Worm (Caenorhabditis elegans): Measurements from ENCODE around the gene col-40.

Gene col-40

ce11 chrII:1106914-1107597 lies at the start of gene col-40:
col-40 (minus strand) TSS chrII:1106964.
- TF ChIP-seq cog-1 (tag; optimal IDR thresholded peaks at IDR 0.05) (no peak), med-1 (GFP tag; optimal IDR thresholded peaks at IDR 0.05; ENCODE audit: insufficient read depth) (no peak), T22C8.4 (GFP tag; IDR thresholded peaks at IDR 0.05) (no peak), flt-1 (GFP tag; IDR thresholded peaks at IDR 0.05) (no peak), ztf-23 (GFP tag; IDR thresholded peaks at IDR 0.05) (no peak), ref-1 (GFP tag; conservative IDR thresholded peaks at IDR 0.05) (no peak), klf-2 (GFP tag; conservative IDR thresholded peaks at IDR 0.05) (no peak), ztf-29 (GFP tag; IDR thresholded peaks at IDR 0.05) (no peak), tab-1 (GFP tag; IDR thresholded peaks at IDR 0.05) (no peak)

- no peak for TF ChIP-seq klf-2 (GFP tag; conservative IDR thresholded peaks at IDR 0.05)
- no peak for TF ChIP-seq cog-1 (tag; optimal IDR thresholded peaks at IDR 0.05)
- no peak for TF ChIP-seq med-1 (GFP tag; optimal IDR thresholded peaks at IDR 0.05; ENCODE audit: insufficient read depth)
- TF ChIP-seq ztf-23 (GFP tag; IDR thresholded peaks at IDR 0.05) = no peak
- TF ChIP-seq T22C8.4 (GFP tag; IDR thresholded peaks at IDR 0.05) = no peak
- TF ChIP-seq ztf-29 (GFP tag; IDR thresholded peaks at IDR 0.05) = no peak
- TF ChIP-seq ref-1 (GFP tag; conservative IDR thresholded peaks at IDR 0.05) = no peak; the same call in 1 of the 2 replicates
- TF ChIP-seq flt-1 (GFP tag; IDR thresholded peaks at IDR 0.05) = no peak
Measured at ce11 chrII:1153299-1153698, 46.5 kb upstream of the col-40 start.

ce11 chrII:1152732-1153131 lies 46.0 kb upstream of the col-40 start:
- TF ChIP-seq med-1 (GFP tag; optimal IDR thresholded peaks at IDR 0.05; ENCODE audit: insufficient read depth) (no peak), ref-1 (GFP tag; conservative IDR thresholded peaks at IDR 0.05) (no peak), T22C8.4 (GFP tag; IDR thresholded peaks at IDR 0.05) (no peak), flt-1 (GFP tag; IDR thresholded peaks at IDR 0.05) (no peak), klf-2 (GFP tag; conservative IDR thresholded peaks at IDR 0.05) (no peak), ztf-29 (GFP tag; IDR thresholded peaks at IDR 0.05) (no peak), ztf-23 (GFP tag; IDR thresholded peaks at IDR 0.05) (no peak), tab-1 (GFP tag; IDR thresholded peaks at IDR 0.05) (no peak), cog-1 (tag; optimal IDR thresholded peaks at IDR 0.05) (no peak)

ce11 chrII:1151810-1152209 lies 45.0 kb upstream of the col-40 start:
- TF ChIP-seq ref-1 (GFP tag; conservative IDR thresholded peaks at IDR 0.05) = no peak
- no peak for TF ChIP-seq cog-1 (tag; optimal IDR thresholded peaks at IDR 0.05)
- TF ChIP-seq ztf-29 (GFP tag; IDR thresholded peaks at IDR 0.05) = no peak
- no peak for TF ChIP-seq flt-1 (GFP tag; IDR thresholded peaks at IDR 0.05)
- no peak for TF ChIP-seq T22C8.4 (GFP tag; IDR thresholded peaks at IDR 0.05)
- TF ChIP-seq ztf-23 (GFP tag; IDR thresholded peaks at IDR 0.05) = no peak
- no peak for TF ChIP-seq med-1 (GFP tag; optimal IDR thresholded peaks at IDR 0.05; ENCODE audit: insufficient read depth)
- no peak for TF ChIP-seq klf-2 (GFP tag; conservative IDR thresholded peaks at IDR 0.05)
- no peak for TF ChIP-seq tab-1 (GFP tag; IDR thresholded peaks at IDR 0.05)

ce11 chrII:1149390-1149789 lies 42.6 kb upstream of the col-40 start:
- TF ChIP-seq flt-1 (GFP tag; IDR thresholded peaks at IDR 0.05) (no peak), ztf-29 (GFP tag; IDR thresholded peaks at IDR 0.05) (no peak), ref-1 (GFP tag; conservative IDR thresholded peaks at IDR 0.05) (no peak)

ce11 chrII:1143173-1143738 lies 36.5 kb upstream of the col-40 start:
- TF ChIP-seq ztf-29 (GFP tag; IDR thresholded peaks at IDR 0.05) (no peak), T22C8.4 (GFP tag; IDR thresholded peaks at IDR 0.05) (no peak), cog-1 (tag; optimal IDR thresholded peaks at IDR 0.05) (no peak), med-1 (GFP tag; optimal IDR thresholded peaks at IDR 0.05; ENCODE audit: insufficient read depth) (no peak), ref-1 (GFP tag; conservative IDR thresholded peaks at IDR 0.05) (no peak), ztf-23 (GFP tag; IDR thresholded peaks at IDR 0.05) (no peak), tab-1 (GFP tag; IDR thresholded peaks at IDR 0.05) (no peak), flt-1 (GFP tag; IDR thresholded peaks at IDR 0.05) (no peak), klf-2 (GFP tag; conservative IDR thresholded peaks at IDR 0.05) (no peak)

- TF ChIP-seq ztf-29 (GFP tag; IDR thresholded peaks at IDR 0.05) (no peak), cog-1 (tag; optimal IDR thresholded peaks at IDR 0.05) (no peak), ref-1 (GFP tag; conservative IDR thresholded peaks at IDR 0.05) (no peak), tab-1 (GFP tag; IDR thresholded peaks at IDR 0.05) (no peak), ztf-23 (GFP tag; IDR thresholded peaks at IDR 0.05) (no peak), med-1 (GFP tag; optimal IDR thresholded peaks at IDR 0.05; ENCODE audit: insufficient read depth) (no peak), T22C8.4 (GFP tag; IDR thresholded peaks at IDR 0.05) (no peak), flt-1 (GFP tag; IDR thresholded peaks at IDR 0.05) (no peak), klf-2 (GFP tag; conservative IDR thresholded peaks at IDR 0.05) (no peak)
Measured at ce11 chrII:1141720-1142574, 35.2 kb upstream of the col-40 start.

ce11 chrII:1140689-1141088 lies 33.9 kb upstream of the col-40 start, which contains the start of gene W09B6.4:
W09B6.4 (minus strand) TSS chrII:1140839.
- TF ChIP-seq ref-1 (GFP tag; conservative IDR thresholded peaks at IDR 0.05) = no peak
- TF ChIP-seq med-1 (GFP tag; optimal IDR thresholded peaks at IDR 0.05; ENCODE audit: insufficient read depth) = no peak
- no peak for TF ChIP-seq klf-2 (GFP tag; conservative IDR thresholded peaks at IDR 0.05)
- TF ChIP-seq ztf-29 (GFP tag; IDR thresholded peaks at IDR 0.05) = no peak
- no peak for TF ChIP-seq ztf-23 (GFP tag; IDR thresholded peaks at IDR 0.05)
- no peak for TF ChIP-seq cog-1 (tag; optimal IDR thresholded peaks at IDR 0.05)
- no peak for TF ChIP-seq tab-1 (GFP tag; IDR thresholded peaks at IDR 0.05)

ce11 chrII:1138618-1139017 lies 31.9 kb upstream of the col-40 start:
- TF ChIP-seq cog-1 (tag; optimal IDR thresholded peaks at IDR 0.05) (no peak), ref-1 (GFP tag; conservative IDR thresholded peaks at IDR 0.05) (no peak), tab-1 (GFP tag; IDR thresholded peaks at IDR 0.05) (no peak), T22C8.4 (GFP tag; IDR thresholded peaks at IDR 0.05) (no peak), flt-1 (GFP tag; IDR thresholded peaks at IDR 0.05) (no peak), klf-2 (GFP tag; conservative IDR thresholded peaks at IDR 0.05) (no peak)

Measured in whole organism, midembryonic.